Worm (Caenorhabditis elegans) whole organism, young adult: ENCODE measurements around the gene pmp-5.

Experiments used
- B0336.3 ChIP-seq: fragments of 200-800 bp; sonication (Bioruptor generic); IDR thresholded peaks from 2 replicates; pipeline ENCODE4 v1.3.6; 2022; ENCODE audit warnings: missing genetic modification characterization, missing compliant biosample characterization
- D2030.7 ChIP-seq: fragments of 200-800 bp; sonication (Bioruptor generic); IDR thresholded peaks from 2 replicates; pipeline ENCODE4 v1.3.6; 2022; ENCODE audit warnings: missing genetic modification reagents, missing genetic modification characterization, missing compliant biosample characterization
- F22D6.2 ChIP-seq: sonication (generic microtip); optimal IDR thresholded peaks from 2 replicates; lab custom pipeline; 2016; ENCODE audit warnings: mild to moderate bottlenecking, missing genetic modification characterization, missing compliant biosample characterization
- F39B2.1 ChIP-seq: fragments of 200-800 bp; sonication (Bioruptor generic); IDR thresholded peaks from 2 replicates; pipeline ENCODE4 v1.3.6; 2022; ENCODE audit warnings: missing genetic modification reagents, missing genetic modification characterization, missing compliant biosample characterization
- F52B5.7 ChIP-seq: sonication (generic microtip); optimal IDR thresholded peaks from 2 replicates; lab custom pipeline; 2016; ENCODE audit warnings: mild to moderate bottlenecking, missing genetic modification characterization, missing compliant biosample characterization
- K11D2.4 ChIP-seq: fragments of 200-800 bp; sonication (Bioruptor generic); IDR thresholded peaks from 2 replicates; pipeline ENCODE4 v1.3.6; 2022; ENCODE audit warnings: missing genetic modification reagents, missing genetic modification characterization, missing compliant biosample characterization
- T26A5.8 ChIP-seq: sonication (generic microtip); optimal IDR thresholded peaks from 2 replicates; lab custom pipeline; 2016; ENCODE audit warnings: missing genetic modification characterization, missing compliant biosample characterization
- Y79H2A.3 ChIP-seq: fragments of 200-800 bp; sonication (Bioruptor generic); conservative IDR thresholded peaks from 2 replicates; pipeline ENCODE4 v1.3.6; 2022; ENCODE audit warnings: missing genetic modification reagents, missing genetic modification characterization, missing compliant biosample characterization
- ZK185.1 ChIP-seq: sonication (generic microtip); optimal IDR thresholded peaks from 2 replicates; lab custom pipeline; 2016; ENCODE audit warnings: mild to moderate bottlenecking, missing genetic modification characterization, missing compliant biosample characterization; ENCODE audit not compliant: poor library complexity, severe bottlenecking
- akir-1 ChIP-seq: fragments of 200-800 bp; sonication (Bioruptor generic); optimal IDR thresholded peaks from 2 replicates; lab custom pipeline; 2018; ENCODE audit warnings: mild to moderate bottlenecking, missing genetic modification characterization, moderate library complexity, missing compliant biosample characterization
- aptf-2 ChIP-seq: fragments of 200-800 bp; sonication (Bioruptor generic); conservative IDR thresholded peaks from 2 replicates; pipeline ENCODE4 v1.3.6; 2022; ENCODE audit warnings: missing genetic modification reagents, missing genetic modification characterization, missing compliant biosample characterization
- atf-7 ChIP-seq: sonication (generic microtip); optimal IDR thresholded peaks from 2 replicates; lab custom pipeline; 2017; ENCODE audit warnings: mild to moderate bottlenecking, missing genetic modification characterization, missing compliant biosample characterization
- attf-6 ChIP-seq: fragments of 200-800 bp; sonication (Bioruptor generic); IDR thresholded peaks from 2 replicates; pipeline ENCODE4 v1.3.6; 2022; ENCODE audit warnings: missing genetic modification reagents, missing genetic modification characterization, missing compliant biosample characterization
- bed-2 ChIP-seq: fragments of 200-800 bp; sonication (Bioruptor generic); IDR thresholded peaks from 2 replicates; pipeline ENCODE4 v1.3.6; 2022; ENCODE audit warnings: missing genetic modification reagents, missing genetic modification characterization, missing compliant biosample characterization
- ccch-3 ChIP-seq: fragments of 200-800 bp; sonication (Bioruptor generic); optimal IDR thresholded peaks from 2 replicates; lab custom pipeline; 2018; ENCODE audit warnings: mild to moderate bottlenecking, missing genetic modification characterization, missing compliant biosample characterization
- cebp-2 ChIP-seq: fragments of 200-800 bp; sonication (Bioruptor generic); IDR thresholded peaks from 2 replicates; pipeline ENCODE4 v1.3.6; 2022; ENCODE audit warnings: missing genetic modification characterization, missing compliant biosample characterization
- ceh-91 ChIP-seq: fragments of 200-800 bp; sonication (Bioruptor generic); IDR thresholded peaks from 2 replicates; pipeline ENCODE4 v1.3.6; 2022; ENCODE audit warnings: missing genetic modification reagents, missing genetic modification characterization, missing compliant biosample characterization
- die-1 ChIP-seq: sonication (generic microtip); optimal IDR thresholded peaks from 2 replicates; lab custom pipeline; 2016; ENCODE audit warnings: missing genotype, mild to moderate bottlenecking, missing genetic modification characterization, missing compliant biosample characterization
- dox-1 ChIP-seq: fragments of 200-800 bp; sonication (Bioruptor generic); IDR thresholded peaks from 2 replicates; pipeline ENCODE4 v1.3.6; 2022; ENCODE audit warnings: missing genetic modification reagents, missing genetic modification characterization, missing compliant biosample characterization
- dpff-1 ChIP-seq: sonication (generic microtip); optimal IDR thresholded peaks from 2 replicates; lab custom pipeline; 2017; ENCODE audit warnings: mild to moderate bottlenecking, missing genetic modification characterization, missing compliant biosample characterization
- fkh-3 ChIP-seq: sonication (generic microtip); optimal IDR thresholded peaks from 2 replicates; lab custom pipeline; 2016; ENCODE audit warnings: mild to moderate bottlenecking, missing genetic modification characterization, missing compliant biosample characterization
- gei-17 ChIP-seq: fragments of 200-800 bp; sonication (Bioruptor generic); optimal IDR thresholded peaks from 2 replicates; lab custom pipeline; 2018; ENCODE audit warnings: mild to moderate bottlenecking, missing genetic modification characterization, missing compliant biosample characterization
- hmg-20 ChIP-seq: fragments of 200-800 bp; sonication (Bioruptor generic); IDR thresholded peaks from 2 replicates; pipeline ENCODE4 v1.3.6; 2022; ENCODE audit warnings: missing genetic modification reagents, missing genetic modification characterization, missing compliant biosample characterization
- hsf-1 ChIP-seq: fragments of 200-800 bp; sonication (Bioruptor generic); IDR thresholded peaks from 2 replicates; pipeline ENCODE4 v1.3.6; 2022; ENCODE audit warnings: missing genetic modification reagents, missing genetic modification characterization, missing compliant biosample characterization
- let-526 ChIP-seq: fragments of 200-800 bp; sonication (Bioruptor generic); IDR thresholded peaks from 2 replicates; pipeline ENCODE4 v1.3.6; 2022; ENCODE audit warnings: missing genetic modification reagents, missing genetic modification characterization, missing compliant biosample characterization
- lin-40 ChIP-seq: sonication (generic microtip); optimal IDR thresholded peaks from 2 replicates; lab custom pipeline; 2016; ENCODE audit warnings: missing genetic modification characterization, mild to moderate bottlenecking, missing compliant biosample characterization, missing genotype, missing genetic modification reagents
- madf-3 ChIP-seq: fragments of 200-800 bp; sonication (Bioruptor generic); IDR thresholded peaks from 2 replicates; pipeline ENCODE4 v1.3.6; 2022; ENCODE audit warnings: missing genetic modification reagents, missing genetic modification characterization, missing compliant biosample characterization
- madf-8 ChIP-seq: fragments of 200-800 bp; sonication (Bioruptor generic); conservative IDR thresholded peaks from 2 replicates; pipeline ENCODE4 v1.3.6; 2022; ENCODE audit warnings: missing genetic modification reagents, missing genetic modification characterization, missing compliant biosample characterization
- mcd-1 ChIP-seq: fragments of 200-800 bp; sonication (Bioruptor generic); IDR thresholded peaks from 2 replicates; pipeline ENCODE4 v1.3.6; 2022; ENCODE audit warnings: missing genetic modification reagents, missing genetic modification characterization, missing compliant biosample characterization
- nfyb-1 ChIP-seq: fragments of 200-800 bp; sonication (Bioruptor generic); IDR thresholded peaks from 2 replicates; pipeline ENCODE4 v1.3.6; 2022; ENCODE audit warnings: missing genetic modification reagents, missing genetic modification characterization, missing compliant biosample characterization
- nhr-120 ChIP-seq: fragments of 200-800 bp; sonication (Bioruptor generic); IDR thresholded peaks from 2 replicates; pipeline ENCODE4 v1.3.6; 2022; ENCODE audit warnings: missing genetic modification characterization, missing compliant biosample characterization
- nhr-90 ChIP-seq: sonication (generic microtip); optimal IDR thresholded peaks from 2 replicates; lab custom pipeline; 2016; ENCODE audit warnings: missing genotype, mild to moderate bottlenecking, missing genetic modification characterization, missing compliant biosample characterization
- pbrm-1 ChIP-seq: fragments of 200-800 bp; sonication (Bioruptor generic); IDR thresholded peaks from 2 replicates; pipeline ENCODE4 v1.3.6; 2022; ENCODE audit warnings: missing genetic modification reagents, missing genetic modification characterization, missing compliant biosample characterization
- rcor-1 ChIP-seq: fragments of 200-800 bp; sonication (Bioruptor generic); IDR thresholded peaks from 2 replicates; pipeline ENCODE4 v1.3.6; 2022; ENCODE audit warnings: missing genetic modification reagents, missing genetic modification characterization, missing compliant biosample characterization
- repo-1 ChIP-seq: sonication (generic microtip); optimal IDR thresholded peaks from 2 replicates; lab custom pipeline; 2017; ENCODE audit warnings: mild to moderate bottlenecking, missing genetic modification characterization, missing compliant biosample characterization
- rpc-1 ChIP-seq, 2 experiments: fragments of 150-350 bp in 1 of 2; sonication (generic microtip) in 1 of 2; optimal IDR thresholded peaks; 2 replicates each; lab custom pipeline; 2014 to 2018; ENCODE audit warnings: missing biosample characterization in 1 of 2, missing genetic modification characterization in 1 of 2, missing genetic modification reagents in 1 of 2, missing genotype in 1 of 2
- snpc-1.1 ChIP-seq: sonication (generic microtip); optimal IDR thresholded peaks from 2 replicates; lab custom pipeline; 2017; ENCODE audit warnings: missing genetic modification characterization, mild to moderate bottlenecking, missing compliant biosample characterization, antibody characterized with exemption, moderate library complexity, missing genotype, missing genetic modification reagents; ENCODE audit not compliant: insufficient read depth
- snpc-3.4 ChIP-seq: sonication (generic microtip); optimal IDR thresholded peaks from 2 replicates; lab custom pipeline; 2017; ENCODE audit warnings: missing genetic modification characterization, mild to moderate bottlenecking, missing compliant biosample characterization, antibody characterized with exemption, moderate library complexity, missing genotype, missing genetic modification reagents
- snpc-4 ChIP-seq, 5 experiments: fragments of 150-350 bp in 1 of 5; sonication (generic microtip) in 4 of 5; optimal IDR thresholded peaks; 2 replicates each; lab custom pipeline; 2014 to 2018; ENCODE audit warnings: missing genetic modification characterization in 5 of 5, missing biosample characterization in 3 of 5, antibody characterized with exemption in 2 of 5, mild to moderate bottlenecking in 2 of 5, missing compliant biosample characterization in 2 of 5, missing genotype in 2 of 5, moderate library complexity in 2 of 5, missing genetic modification reagents in 1 of 5
- tbp1 ChIP-seq: fragments of 200-800 bp; sonication (Bioruptor generic); optimal IDR thresholded peaks from 2 replicates; lab custom pipeline; 2018; ENCODE audit warnings: mild to moderate bottlenecking, missing genetic modification characterization, missing compliant biosample characterization
- tbx-9 ChIP-seq: sonication (generic microtip); optimal IDR thresholded peaks from 2 replicates; lab custom pipeline; 2016; ENCODE audit warnings: borderline replicate concordance, missing genetic modification characterization, inconsistent platforms, missing compliant biosample characterization
- tlf-1 ChIP-seq: fragments of 200-800 bp; sonication (Bioruptor generic); optimal IDR thresholded peaks from 2 replicates; lab custom pipeline; 2018; ENCODE audit warnings: mild to moderate bottlenecking, missing genetic modification characterization, missing compliant biosample characterization
- zfh-2 ChIP-seq: fragments of 200-800 bp; sonication (Bioruptor generic); conservative IDR thresholded peaks from 2 replicates; pipeline ENCODE4 v1.3.6; 2022; ENCODE audit warnings: missing genetic modification reagents, missing genetic modification characterization, missing compliant biosample characterization
- ztf-25 ChIP-seq: fragments of 200-800 bp; sonication (Bioruptor generic); IDR thresholded peaks from 2 replicates; pipeline ENCODE4 v1.3.6; 2022; ENCODE audit warnings: missing genetic modification reagents, missing genetic modification characterization, missing compliant biosample characterization
- ztf-28 ChIP-seq: fragments of 200-800 bp; sonication (Bioruptor generic); IDR thresholded peaks from 2 replicates; pipeline ENCODE4 v1.3.6; 2022; ENCODE audit warnings: missing genetic modification reagents, missing genetic modification characterization, missing compliant biosample characterization
- ztf-3 ChIP-seq: fragments of 200-800 bp; sonication (Bioruptor generic); optimal IDR thresholded peaks from 2 replicates; lab custom pipeline; 2018; ENCODE audit warnings: mild to moderate bottlenecking, missing genetic modification characterization, missing compliant biosample characterization

pmp-5 gene

DNA sequence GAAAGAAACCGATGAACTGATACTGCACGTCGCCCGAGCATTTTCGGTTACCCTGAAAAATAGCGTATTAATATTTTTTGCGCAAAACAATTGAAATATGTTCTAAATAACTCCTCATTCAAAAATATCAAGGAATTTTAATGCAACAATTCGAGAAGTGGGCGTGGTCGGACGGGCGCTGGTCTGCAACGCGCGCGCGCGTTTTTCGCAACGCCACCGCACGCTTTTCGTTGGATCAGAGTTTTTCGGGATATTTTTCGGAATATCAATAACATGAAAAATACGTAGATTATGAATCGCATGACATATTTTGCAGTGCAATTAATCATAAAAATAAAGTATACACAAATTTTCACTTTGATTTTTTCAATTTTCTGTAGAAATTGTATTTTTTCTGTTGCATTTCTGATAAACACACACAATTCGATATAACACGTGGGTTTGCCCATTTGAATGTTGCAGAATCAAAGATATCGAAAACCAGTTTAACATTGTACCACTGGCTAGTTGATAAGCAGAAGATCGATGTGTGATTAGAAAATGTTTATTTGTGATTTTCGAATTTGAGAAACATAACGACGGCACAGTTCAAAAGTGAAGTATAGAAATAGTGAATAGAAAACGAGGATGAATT, 43.6 kb upstream of the pmp-5 start, which contains the start of gene dlst-1 (continued):
- peak; percentile 50 for TF ChIP-seq lin-40 (tag; lab: Kevin White, UChicago)
- TF ChIP-seq gei-17: no peak
- TF ChIP-seq F52B5.7 (tag; lab: Kevin White, UChicago): peak; percentile 10
- TF ChIP-seq snpc-4 (GFP tag; optimal IDR thresholded peaks at IDR 0.05; lab: Kevin White, UChicago): peak; percentile 3
- TF ChIP-seq snpc-4 (tag; optimal IDR thresholded peaks at IDR 0.05; lab: Kevin White, UChicago): peak in 2 of 4 experiments; percentile 45 to 50
- no peak for TF ChIP-seq snpc-1.1 (tag; lab: Kevin White, UChicago)
- no peak for TF ChIP-seq T26A5.8 (tag; lab: Kevin White, UChicago)
- no peak for TF ChIP-seq die-1 (tag; lab: Kevin White, UChicago)
- no peak for TF ChIP-seq fkh-3
- no peak for TF ChIP-seq attf-6
- peak; percentile 57; the same call in 1 of the 2 replicates for TF ChIP-seq zfh-2 (GFP tag; lab: Robert Waterston, UW)
- TF ChIP-seq aptf-2 (GFP tag; lab: Robert Waterston, UW): no peak
- no peak for TF ChIP-seq atf-7 (tag; lab: Kevin White, UChicago)
- TF ChIP-seq rpc-1 (optimal IDR thresholded peaks at IDR 0.05; lab: Kevin White, UChicago): peak; percentile 34
- TF ChIP-seq rpc-1 (tag; optimal IDR thresholded peaks at IDR 0.05; lab: Kevin White, UChicago): no peak
- peak; percentile 65 for TF ChIP-seq dox-1 (GFP tag; lab: Robert Waterston, UW)
- no peak for TF ChIP-seq ccch-3 (GFP tag; lab: Kevin White, UChicago)
- TF ChIP-seq repo-1 (tag; lab: Kevin White, UChicago): peak; percentile 65
- TF ChIP-seq K11D2.4: no peak
- no peak for TF ChIP-seq nhr-120
- peak; percentile 36 for TF ChIP-seq tbp1
- TF ChIP-seq bed-2: no peak
- TF ChIP-seq F39B2.1 (GFP tag; lab: Robert Waterston, UW): no peak
- no peak for TF ChIP-seq ZK185.1 (tag; lab: Kevin White, UChicago)
- no peak for TF ChIP-seq tbx-9 (tag; lab: Kevin White, UChicago)
- peak; percentile 35 for TF ChIP-seq madf-8
- peak; percentile 51 for TF ChIP-seq mcd-1 (GFP tag; lab: Robert Waterston, UW)
- no peak for TF ChIP-seq ceh-91 (GFP tag; lab: Robert Waterston, UW)
- peak; percentile 39; the same call in 1 of the 2 replicates for TF ChIP-seq pbrm-1 (GFP tag; lab: Robert Waterston, UW)
- TF ChIP-seq dpff-1 (tag; lab: Kevin White, UChicago): no peak
- TF ChIP-seq F22D6.2 (tag; lab: Kevin White, UChicago): no peak
- TF ChIP-seq B0336.3 (GFP tag; lab: Robert Waterston, UW): peak; percentile 72; the same call in 1 of the 2 replicates
- TF ChIP-seq ztf-28 (GFP tag; lab: Robert Waterston, UW): no peak
- TF ChIP-seq nhr-90 (tag; lab: Kevin White, UChicago): no peak
- no peak for TF ChIP-seq madf-3 (GFP tag; lab: Robert Waterston, UW)
- TF ChIP-seq hsf-1: 0 out of 2 replicates have a peak, but pooled peaks have one; percentile 17
- no peak for TF ChIP-seq Y79H2A.3
- no peak for TF ChIP-seq ztf-25 (GFP tag; lab: Robert Waterston, UW)
- TF ChIP-seq D2030.7 (GFP tag; lab: Robert Waterston, UW): peak; percentile 16; the same call in 1 of the 2 replicates
- peak; percentile 40; the same call in 1 of the 2 replicates for TF ChIP-seq rcor-1 (GFP tag; lab: Robert Waterston, UW)
- no peak; the same call in 1 of the 2 replicates for TF ChIP-seq nfyb-1
- TF ChIP-seq tlf-1: no peak
- TF ChIP-seq hmg-20 (GFP tag; lab: Robert Waterston, UW): no peak
- no peak for TF ChIP-seq cebp-2 (GFP tag; lab: Robert Waterston, UW)
- TF ChIP-seq snpc-3.4: no peak
- no peak for TF ChIP-seq let-526 (GFP tag; lab: Robert Waterston, UW)
- TF ChIP-seq ztf-3 (GFP tag; lab: Kevin White, UChicago): no peak
- TF ChIP-seq akir-1: no peak
